Worm (Caenorhabditis elegans) whole organism, L4/young adult: ENCODE measurements around the gene D2096.6.

Experiments used
- W03F9.2 ChIP-seq: fragments of 150-350 bp; optimal IDR thresholded peaks from 2 replicates; lab custom pipeline; 2014; ENCODE audit warnings: missing biosample characterization, missing genetic modification characterization
- dao-5 ChIP-seq: sonication (generic microtip); optimal IDR thresholded peaks from 2 replicates; lab custom pipeline; 2016; ENCODE audit warnings: missing genotype, missing genetic modification characterization, moderate library complexity, missing compliant biosample characterization

ce11 chrIV:8380266-8380850 is 11.3 kb upstream of the D2096.6 start:
- TF ChIP-seq dao-5: no peak
- TF ChIP-seq W03F9.2 (tag; lab: Kevin White, UChicago): no peak
